Worm (Caenorhabditis elegans) whole organism, L3 larva: ENCODE measurements around the gene H03G16.6.

Experiments
- R02D3.7 ChIP-seq: fragments of 150-350 bp; optimal IDR thresholded peaks from 2 replicates; lab custom pipeline; 2014; ENCODE audit warnings: missing biosample characterization, missing genetic modification characterization
- ama-1 ChIP-seq: fragments of 150-350 bp; optimal IDR thresholded peaks from 2 replicates; lab custom pipeline; 2018
- ceh-82 ChIP-seq: fragments of 150-350 bp; optimal IDR thresholded peaks from 2 replicates; lab custom pipeline; 2014; ENCODE audit warnings: missing biosample characterization, missing genetic modification characterization
- elt-1 ChIP-seq: fragments of 150-350 bp; optimal IDR thresholded peaks from 2 replicates; lab custom pipeline; 2014; ENCODE audit warnings: missing biosample characterization, missing genetic modification characterization
- elt-3 ChIP-seq, 3 experiments: fragments of 150-350 bp in 1 of 3; sonication (generic microtip) in 2 of 3; optimal IDR thresholded peaks; 2 replicates in 2 of 3; 4 replicates in 1 of 3; lab custom pipeline; 2014 to 2017; ENCODE audit warnings: missing biosample characterization in 3 of 3, missing genetic modification characterization in 3 of 3
- fkh-2 ChIP-seq: fragments of 150-350 bp; optimal IDR thresholded peaks from 2 replicates; lab custom pipeline; 2014; ENCODE audit warnings: missing biosample characterization, missing genetic modification reagents, missing genetic modification characterization
- hmg-11 ChIP-seq: sonication (generic microtip); optimal IDR thresholded peaks from 2 replicates; lab custom pipeline; 2016; ENCODE audit warnings: missing genetic modification characterization, missing compliant biosample characterization
- nhr-11 ChIP-seq: fragments of 150-350 bp; optimal IDR thresholded peaks from 2 replicates; lab custom pipeline; 2014; ENCODE audit warnings: missing biosample characterization, missing genetic modification characterization
- nhr-23 ChIP-seq: fragments of 150-350 bp; optimal IDR thresholded peaks from 2 replicates; lab custom pipeline; 2014; ENCODE audit warnings: missing biosample characterization, missing genetic modification reagents, missing genetic modification characterization
- nhr-28 ChIP-seq: fragments of 150-350 bp; optimal IDR thresholded peaks from 2 replicates; lab custom pipeline; 2014; ENCODE audit warnings: missing biosample characterization, missing genetic modification characterization
- nhr-76 ChIP-seq: fragments of 150-350 bp; sonication (generic microtip); optimal IDR thresholded peaks from 5 replicates; lab custom pipeline; 2014; ENCODE audit warnings: missing biosample characterization, missing genetic modification characterization
- sea-2 ChIP-seq: fragments of 150-350 bp; sonication (generic microtip); optimal IDR thresholded peaks from 4 replicates; lab custom pipeline; 2014; ENCODE audit warnings: missing biosample characterization, missing genetic modification reagents, missing genetic modification characterization

DNA sequence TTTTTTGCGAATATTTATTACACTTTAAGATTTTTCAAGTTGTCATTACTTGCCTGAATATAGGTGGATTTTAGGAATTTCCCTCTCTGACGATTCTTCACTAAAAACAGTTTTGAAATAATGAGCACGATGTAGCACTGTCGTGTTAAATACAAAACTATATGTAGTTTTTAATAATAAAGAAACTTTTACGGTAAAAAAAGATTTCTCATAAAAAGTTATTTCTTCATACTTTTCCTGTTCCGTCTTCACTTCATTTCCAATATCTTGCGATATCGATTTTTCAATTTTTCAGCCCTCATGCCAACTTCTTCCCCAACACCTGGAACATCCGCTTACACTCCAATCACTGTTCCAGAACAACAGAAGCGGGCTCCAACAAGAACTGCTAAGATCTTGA lies at the start of gene H03G16.6:
- TF ChIP-seq R02D3.7 (tag; lab: Kevin White, UChicago) (no peak), elt-3 (tag; optimal IDR thresholded peaks at IDR 0.05; lab: Kevin White, UChicago) (no peak), elt-1 (tag; lab: Kevin White, UChicago) (no peak), nhr-76 (tag; lab: Kevin White, UChicago) (no peak), fkh-2 (tag; lab: Kevin White, UChicago) (no peak), ama-1 (no peak), ceh-82 (tag; lab: Kevin White, UChicago) (no peak), hmg-11 (tag; lab: Kevin White, UChicago) (no peak), nhr-11 (tag; lab: Kevin White, UChicago) (no peak), nhr-23 (tag; lab: Kevin White, UChicago) (no peak), nhr-28 (tag; lab: Kevin White, UChicago) (no peak), sea-2 (no peak)
